Fruit fly (Drosophila melanogaster) whole organism, embryonic: ENCODE data around the gene CG12290.

ENCODE experiments used
- Aef1 ChIP-seq: fragments of 200-800 bp; sonication (Bioruptor generic); IDR thresholded peaks from 3 replicates; pipeline ENCODE4 v1.3.6; 2022; ENCODE audit warnings: missing biosample characterization, missing genetic modification characterization
- Blimp-1 ChIP-seq: fragments of 200-800 bp; sonication (Bioruptor generic); optimal IDR thresholded peaks from 3 replicates; lab custom pipeline; 2018; ENCODE audit warnings: missing biosample characterization, missing genetic modification characterization, mild to moderate bottlenecking, moderate library complexity, missing genetic modification reagents
- BtbVII ChIP-seq: fragments of 200-800 bp; sonication (Bioruptor generic); optimal IDR thresholded peaks from 3 replicates; lab custom pipeline; 2017; ENCODE audit warnings: missing biosample characterization, mild to moderate bottlenecking, missing genetic modification characterization
- CG11560 ChIP-seq: fragments of 200-800 bp; sonication (Bioruptor generic); IDR thresholded peaks from 3 replicates; pipeline ENCODE4 v1.3.6; 2022; ENCODE audit warnings: missing biosample characterization, missing genetic modification characterization
- CG11723 ChIP-seq: fragments of 200-800 bp; sonication (Bioruptor generic); optimal IDR thresholded peaks from 2 replicates; lab custom pipeline; 2017; ENCODE audit warnings: missing biosample characterization, mild to moderate bottlenecking, missing genetic modification characterization
- CG14441 ChIP-seq: fragments of 200-800 bp; sonication (Bioruptor generic); IDR thresholded peaks from 2 replicates; pipeline ENCODE4 v1.3.6; 2022; ENCODE audit warnings: missing biosample characterization, missing genetic modification characterization
- CG14965 ChIP-seq: fragments of 200-800 bp; sonication (Bioruptor generic); optimal IDR thresholded peaks from 2 replicates; lab custom pipeline; 2016; ENCODE audit warnings: missing biosample characterization, missing genetic modification characterization, borderline replicate concordance
- CG16813 ChIP-seq: fragments of 200-800 bp; sonication (Bioruptor generic); IDR thresholded peaks from 3 replicates; pipeline ENCODE4 v1.3.6; 2022; ENCODE audit warnings: missing biosample characterization, missing genetic modification characterization; ENCODE audit not compliant: partially characterized antibody
- CG18262 ChIP-seq: fragments of 200-800 bp; optimal IDR thresholded peaks from 3 replicates; lab custom pipeline; 2019; ENCODE audit warnings: missing biosample characterization, mild to moderate bottlenecking, missing genetic modification characterization, moderate library complexity
- CG31388 ChIP-seq: fragments of 200-800 bp; sonication (Bioruptor generic); optimal IDR thresholded peaks from 2 replicates; lab custom pipeline; 2016; ENCODE audit warnings: missing biosample characterization, missing genetic modification characterization
- CG32772 ChIP-seq: fragments of 200-800 bp; sonication (Bioruptor generic); IDR thresholded peaks from 2 replicates; pipeline ENCODE4 v1.3.6; 2022; ENCODE audit warnings: missing biosample characterization, missing genetic modification characterization
- CG3407 ChIP-seq: fragments of 200-800 bp; sonication (Bioruptor generic); optimal IDR thresholded peaks from 2 replicates; lab custom pipeline; 2018; ENCODE audit warnings: missing biosample characterization, mild to moderate bottlenecking, missing genetic modification characterization
- CG4328 ChIP-seq: fragments of 200-800 bp; sonication (Bioruptor generic); optimal IDR thresholded peaks from 3 replicates; lab custom pipeline; 2017; ENCODE audit warnings: missing biosample characterization, missing genetic modification reagents, missing genetic modification characterization
- CG7357 ChIP-seq: fragments of 200-800 bp; sonication (Bioruptor generic); IDR thresholded peaks from 3 replicates; pipeline ENCODE4 v1.3.6; 2022; ENCODE audit warnings: missing biosample characterization, missing genetic modification characterization
- CG7745 ChIP-seq: fragments of 200-800 bp; sonication (Bioruptor generic); optimal IDR thresholded peaks from 2 replicates; lab custom pipeline; 2018; ENCODE audit warnings: missing biosample characterization, mild to moderate bottlenecking, missing genetic modification characterization, moderate library complexity
- CG8765 ChIP-seq: fragments of 200-800 bp; sonication (Bioruptor generic); IDR thresholded peaks from 2 replicates; pipeline ENCODE4 v1.3.6; 2022; ENCODE audit warnings: missing biosample characterization, missing genetic modification characterization
- CHES-1-like ChIP-seq: fragments of 200-800 bp; sonication (Bioruptor generic); optimal IDR thresholded peaks from 2 replicates; lab custom pipeline; 2016; ENCODE audit warnings: missing biosample characterization, missing genetic modification characterization
- Deaf1 ChIP-seq: fragments of 200-800 bp; optimal IDR thresholded peaks from 3 replicates; lab custom pipeline; 2019; ENCODE audit warnings: missing biosample characterization, mild to moderate bottlenecking, missing genetic modification characterization, moderate library complexity
- Ets65A ChIP-seq: fragments of 200-800 bp; sonication (Bioruptor generic); peaks from one replicate; lab custom pipeline; 2016; ENCODE audit warnings: missing biosample characterization, missing genetic modification characterization
- Fer3 ChIP-seq: fragments of 200-800 bp; sonication (Bioruptor generic); optimal IDR thresholded peaks from 2 replicates; lab custom pipeline; 2018; ENCODE audit warnings: missing biosample characterization, mild to moderate bottlenecking, missing genetic modification characterization, moderate library complexity
- HLH3B ChIP-seq: fragments of 200-800 bp; sonication (Bioruptor generic); IDR thresholded peaks from 2 replicates; pipeline ENCODE4 v1.3.6; 2022; ENCODE audit warnings: missing biosample characterization, missing genetic modification characterization
- HLH4C ChIP-seq: fragments of 200-800 bp; sonication (Bioruptor generic); IDR thresholded peaks from 3 replicates; pipeline ENCODE4 v1.3.6; 2022; ENCODE audit warnings: missing biosample characterization, missing genetic modification characterization; ENCODE audit not compliant: partially characterized antibody
- HLH54F ChIP-seq: fragments of 200-800 bp; sonication (Bioruptor generic); optimal IDR thresholded peaks from 3 replicates; lab custom pipeline; 2016; ENCODE audit warnings: missing biosample characterization, missing genetic modification characterization
- Hmr ChIP-seq: fragments of 200-800 bp; sonication (Bioruptor generic); optimal IDR thresholded peaks from 3 replicates; lab custom pipeline; 2017; ENCODE audit warnings: mild to moderate bottlenecking, missing biosample characterization, missing genetic modification reagents, missing genetic modification characterization
- Hr51 ChIP-seq, 2 experiments: fragments of 200-800 bp; sonication (Bioruptor generic); optimal IDR thresholded peaks; 2 replicates in 1 of 2; 3 replicates in 1 of 2; lab custom pipeline; 2016 to 2018; ENCODE audit warnings: missing biosample characterization in 2 of 2, missing genetic modification characterization in 2 of 2, mild to moderate bottlenecking in 1 of 2, moderate library complexity in 1 of 2
- Mad ChIP-seq: fragments of 200-800 bp; sonication (Bioruptor generic); optimal IDR thresholded peaks from 2 replicates; lab custom pipeline; 2016; ENCODE audit warnings: missing biosample characterization, missing genetic modification characterization
- Oli ChIP-seq: fragments of 200-800 bp; sonication (Bioruptor generic); optimal IDR thresholded peaks from 2 replicates; lab custom pipeline; 2018; ENCODE audit warnings: missing biosample characterization, mild to moderate bottlenecking, missing genetic modification characterization, moderate library complexity
- Xrp1 ChIP-seq: fragments of 200-800 bp; sonication (Bioruptor generic); IDR thresholded peaks from 2 replicates; pipeline ENCODE4 v1.3.6; 2022; ENCODE audit warnings: missing biosample characterization, missing genetic modification characterization
- ab ChIP-seq: fragments of 200-800 bp; sonication (Bioruptor generic); optimal IDR thresholded peaks from 2 replicates; lab custom pipeline; 2016; ENCODE audit warnings: missing biosample characterization, missing genetic modification characterization
- bbx ChIP-seq: fragments of 200-800 bp; sonication (Bioruptor generic); IDR thresholded peaks from 2 replicates; pipeline ENCODE4 v1.3.6; 2022; ENCODE audit warnings: missing biosample characterization, missing genetic modification characterization; ENCODE audit not compliant: partially characterized antibody
- cad ChIP-seq: fragments of >200 bp; optimal IDR thresholded peaks from 2 replicates; lab custom pipeline; 2017; ENCODE audit warnings: missing biosample characterization, missing genetic modification characterization
- chinmo ChIP-seq: fragments of 200-800 bp; sonication (Bioruptor generic); IDR thresholded peaks from 4 replicates; pipeline ENCODE4 v1.3.6; 2022; ENCODE audit warnings: missing biosample characterization, missing genetic modification characterization; ENCODE audit not compliant: partially characterized antibody
- corto ChIP-seq: fragments of 200-800 bp; sonication (Bioruptor generic); optimal IDR thresholded peaks from 2 replicates; lab custom pipeline; 2016; ENCODE audit warnings: missing biosample characterization, mild to moderate bottlenecking, missing genetic modification characterization, moderate library complexity
- dimm ChIP-seq: fragments of 200-800 bp; sonication (Bioruptor generic); IDR thresholded peaks from 2 replicates; pipeline ENCODE4 v1.3.6; 2022; ENCODE audit warnings: missing biosample characterization, missing genetic modification characterization
- dmrt99B ChIP-seq: fragments of 200-800 bp; sonication (Bioruptor generic); optimal IDR thresholded peaks from 2 replicates; lab custom pipeline; 2018; ENCODE audit warnings: missing biosample characterization, mild to moderate bottlenecking, missing genetic modification characterization, moderate library complexity
- eve ChIP-seq, 2 experiments: fragments of >200 bp; optimal IDR thresholded peaks; 2 replicates each; lab custom pipeline; 2017; ENCODE audit warnings: missing biosample characterization in 2 of 2, missing genetic modification characterization in 2 of 2
- exex ChIP-seq: fragments of 200-800 bp; sonication (Bioruptor generic); optimal IDR thresholded peaks from 4 replicates; lab custom pipeline; 2018; ENCODE audit warnings: missing biosample characterization, mild to moderate bottlenecking, missing genetic modification characterization, moderate library complexity
- fd102C ChIP-seq: fragments of 200-800 bp; sonication (Bioruptor generic); optimal IDR thresholded peaks from 2 replicates; lab custom pipeline; 2018; ENCODE audit warnings: missing biosample characterization, mild to moderate bottlenecking, missing genetic modification characterization, moderate library complexity
- jing ChIP-seq: fragments of 200-800 bp; sonication (Bioruptor generic); optimal IDR thresholded peaks from 2 replicates; lab custom pipeline; 2018; ENCODE audit warnings: missing biosample characterization, mild to moderate bottlenecking, missing genetic modification characterization
- mld ChIP-seq: fragments of 200-800 bp; sonication (Bioruptor generic); IDR thresholded peaks from 3 replicates; pipeline ENCODE4 v1.3.6; 2022; ENCODE audit warnings: missing biosample characterization, missing genetic modification characterization; ENCODE audit not compliant: partially characterized antibody
- nerfin-1 ChIP-seq: fragments of 200-800 bp; sonication (Bioruptor generic); optimal IDR thresholded peaks from 3 replicates; lab custom pipeline; 2019; ENCODE audit warnings: missing biosample characterization, mild to moderate bottlenecking, missing genetic modification characterization, moderate library complexity
- odd ChIP-seq: fragments of 200-800 bp; sonication (Bioruptor generic); optimal IDR thresholded peaks from 2 replicates; lab custom pipeline; 2017; ENCODE audit warnings: missing biosample characterization, mild to moderate bottlenecking, missing genetic modification characterization
- org-1 ChIP-seq: fragments of 200-800 bp; sonication (Bioruptor generic); optimal IDR thresholded peaks from 2 replicates; lab custom pipeline; 2017; ENCODE audit warnings: missing biosample characterization, missing genetic modification characterization
- p53 ChIP-seq: fragments of 200-800 bp; sonication (Bioruptor generic); optimal IDR thresholded peaks from 2 replicates; lab custom pipeline; 2016; ENCODE audit warnings: missing biosample characterization, missing genetic modification characterization
- phol ChIP-seq: fragments of 200-800 bp; sonication (Bioruptor generic); optimal IDR thresholded peaks from 3 replicates; lab custom pipeline; 2018; ENCODE audit warnings: missing biosample characterization, mild to moderate bottlenecking, missing genetic modification characterization, moderate library complexity
- pum ChIP-seq: fragments of 200-800 bp; sonication (Bioruptor generic); optimal IDR thresholded peaks from 2 replicates; lab custom pipeline; 2016; ENCODE audit warnings: missing biosample characterization, missing genetic modification characterization
- ssp ChIP-seq: fragments of 200-800 bp; sonication (Bioruptor generic); IDR thresholded peaks from 2 replicates; pipeline ENCODE4 v1.3.6; 2022; ENCODE audit warnings: missing biosample characterization, missing genetic modification characterization
- sug ChIP-seq: fragments of 200-800 bp; optimal IDR thresholded peaks from 2 replicates; lab custom pipeline; 2019; ENCODE audit warnings: missing biosample characterization, mild to moderate bottlenecking, missing genetic modification characterization, moderate library complexity
- unpg ChIP-seq: fragments of 200-800 bp; sonication (Bioruptor generic); optimal IDR thresholded peaks from 3 replicates; lab custom pipeline; 2018; ENCODE audit warnings: missing biosample characterization, mild to moderate bottlenecking, missing genetic modification characterization, moderate library complexity

CG12290 gene

DNA sequence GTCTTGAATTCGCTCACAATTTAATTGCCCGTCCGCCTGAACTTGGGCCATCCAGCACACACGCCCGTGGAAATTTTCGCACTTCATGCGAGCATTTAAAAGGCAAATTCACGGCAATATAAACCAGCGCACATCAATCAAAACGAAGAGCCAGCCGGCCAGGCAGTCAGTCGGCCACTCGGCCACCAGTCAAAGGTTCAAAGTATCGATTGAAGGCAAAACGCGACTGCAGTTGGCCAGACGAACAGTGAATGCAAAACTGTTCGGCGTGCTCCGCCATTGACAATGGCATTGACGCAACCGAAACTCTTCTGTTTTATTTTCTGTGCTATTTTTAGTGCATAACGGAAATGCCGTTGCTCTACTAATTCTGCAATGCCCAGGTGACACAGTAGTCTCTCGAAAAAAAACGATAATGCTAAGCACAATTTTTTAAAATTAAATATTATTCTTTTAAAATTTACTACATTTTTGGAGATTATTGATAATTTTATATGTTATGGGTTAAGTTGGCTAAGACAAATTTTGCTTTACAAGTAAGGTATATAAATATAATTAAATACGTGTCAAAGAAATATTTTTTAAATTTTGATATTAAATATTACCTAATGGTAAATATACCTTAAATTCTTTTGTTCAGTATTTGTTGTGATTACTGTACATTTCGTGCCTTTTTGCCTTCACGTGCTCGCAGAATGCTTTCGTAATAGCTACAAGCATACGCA is 17.9 kb downstream of the CG12290 start (continued):
- peak; percentile 33 for TF ChIP-seq Blimp-1 (GFP tag; lab: Kevin White, UChicago)
- no peak for TF ChIP-seq Deaf1
- peak; percentile 2 for TF ChIP-seq cad
- no peak for TF ChIP-seq dimm
- TF ChIP-seq sug = no peak
- no peak for TF ChIP-seq unpg (GFP tag; lab: Kevin White, UChicago)
- TF ChIP-seq exex (tag; lab: Kevin White, UChicago) = no peak
- no peak for TF ChIP-seq odd (GFP tag; lab: Kevin White, UChicago)
- TF ChIP-seq BtbVII (GFP tag; lab: Kevin White, UChicago) = no peak
- no peak for TF ChIP-seq Xrp1 (GFP tag; lab: Robert Waterston, UW)
- no peak for TF ChIP-seq nerfin-1 (tag; lab: Kevin White, UChicago)
- no peak for TF ChIP-seq mld
- no peak for TF ChIP-seq Ets65A (GFP tag; lab: Kevin White, UChicago)
- TF ChIP-seq CG16813 = no peak
- TF ChIP-seq corto = no peak
- TF ChIP-seq Aef1 = 0 out of 3 replicates have a peak, but pooled peaks have one; percentile 14
- TF ChIP-seq CG11560 (tag; lab: Robert Waterston, UW) = no peak
- TF ChIP-seq jing (GFP tag; lab: Kevin White, UChicago) = no peak
- no peak for TF ChIP-seq pum (GFP tag; lab: Kevin White, UChicago)
- no peak for TF ChIP-seq CG8765 (GFP tag; lab: Robert Waterston, UW)
- no peak for TF ChIP-seq CHES-1-like
- TF ChIP-seq HLH54F (GFP tag; lab: Kevin White, UChicago) = no peak
- no peak for TF ChIP-seq CG18262 (tag; lab: Kevin White, UChicago)
- TF ChIP-seq Oli (tag; lab: Kevin White, UChicago) = no peak
- no peak for TF ChIP-seq HLH3B (GFP tag; lab: Robert Waterston, UW)
- peak; percentile 18 for TF ChIP-seq phol (tag; lab: Kevin White, UChicago)
- TF ChIP-seq chinmo (GFP tag; lab: Robert Waterston, UW) = no peak
- TF ChIP-seq CG7357 (GFP tag; lab: Robert Waterston, UW) = no peak
- no peak for TF ChIP-seq CG7745 (tag; lab: Kevin White, UChicago)
- TF ChIP-seq CG4328 (GFP tag; lab: Kevin White, UChicago) = no peak
- no peak for TF ChIP-seq HLH4C (GFP tag; lab: Robert Waterston, UW)
- no peak for TF ChIP-seq CG3407 (GFP tag; lab: Kevin White, UChicago)
- TF ChIP-seq ab (GFP tag; lab: Kevin White, UChicago) = no peak
- TF ChIP-seq Fer3 (tag; lab: Kevin White, UChicago) = peak; percentile 29
- TF ChIP-seq bbx (GFP tag; lab: Robert Waterston, UW) = no peak
- no peak for TF ChIP-seq CG31388 (GFP tag; lab: Kevin White, UChicago)
- no peak for TF ChIP-seq ssp (GFP tag; lab: Robert Waterston, UW)
- no peak for TF ChIP-seq fd102C
- no peak for TF ChIP-seq p53 (GFP tag; lab: Kevin White, UChicago)
- no peak for TF ChIP-seq eve (GFP tag; optimal IDR thresholded peaks at IDR 0.05; lab: Kevin White, UChicago)
- no peak for TF ChIP-seq CG14441 (GFP tag; lab: Robert Waterston, UW)
- TF ChIP-seq CG14965 (GFP tag; lab: Kevin White, UChicago) = no peak
- TF ChIP-seq Mad (GFP tag; lab: Kevin White, UChicago) = no peak
- TF ChIP-seq Hr51 (GFP tag; optimal IDR thresholded peaks at IDR 0.05; lab: Kevin White, UChicago) = no peak
- no peak for TF ChIP-seq CG11723
- TF ChIP-seq org-1 (GFP tag; lab: Kevin White, UChicago) = no peak
- TF ChIP-seq Hmr (GFP tag; lab: Kevin White, UChicago) = no peak
- TF ChIP-seq CG32772 = no peak
- TF ChIP-seq dmrt99B (tag; lab: Kevin White, UChicago) = peak; percentile 47
